Worm (Caenorhabditis elegans): ENCODE measurements around the gene F20B6.5.

- no peak for TF ChIP-seq nhr-232 (tag; optimal IDR thresholded peaks at IDR 0.05)
- no peak for TF ChIP-seq gmeb-2 (tag; optimal IDR thresholded peaks at IDR 0.05)
Measured at ce11 chrX:4222200-4222599, 22.5 kb upstream of the F20B6.5 start.

Data from whole organism, late embryonic.